Fruit fly (Drosophila melanogaster) whole organism, wandering third instar larva: ENCODE data around the gene Nrg.

Experiments used
- Abd-B ChIP-seq: fragments of >200 bp; optimal IDR thresholded peaks from 2 replicates; lab custom pipeline; 2017; ENCODE audit warnings: missing biosample characterization, missing genetic modification characterization
- CG9705 ChIP-seq: fragments of 200-800 bp; sonication (Bioruptor generic); optimal IDR thresholded peaks from 2 replicates; lab custom pipeline; 2018; ENCODE audit warnings: missing biosample characterization, mild to moderate bottlenecking, missing genetic modification characterization
- Dfd ChIP-seq: fragments of >200 bp; optimal IDR thresholded peaks from 2 replicates; lab custom pipeline; 2017; ENCODE audit warnings: missing biosample characterization, missing genetic modification characterization
- Dif ChIP-seq: fragments of 200-275, 200-300 bp; sonication (Bioruptor generic); optimal IDR thresholded peaks from 2 replicates; lab custom pipeline; 2018; ENCODE audit warnings: missing biosample characterization, missing genetic modification characterization; ENCODE audit not compliant: partially characterized antibody
- GATAd ChIP-seq: sonication (Bioruptor generic); optimal IDR thresholded peaks from 2 replicates; lab custom pipeline; 2016; ENCODE audit warnings: missing biosample characterization, missing genetic modification characterization
- HLH106 ChIP-seq: fragments of 200-800 bp; optimal IDR thresholded peaks from 3 replicates; lab custom pipeline; 2019; ENCODE audit warnings: missing biosample characterization, mild to moderate bottlenecking, missing genetic modification characterization, moderate library complexity
- Hnf4 ChIP-seq: fragments of 200-800 bp; sonication (Bioruptor generic); optimal IDR thresholded peaks from 2 replicates; lab custom pipeline; 2016; ENCODE audit warnings: missing biosample characterization, mild to moderate bottlenecking, missing genetic modification characterization
- Hr78 ChIP-seq: fragments of >200 bp; optimal IDR thresholded peaks from 2 replicates; lab custom pipeline; 2017; ENCODE audit warnings: missing biosample characterization, missing genetic modification characterization
- Jra ChIP-seq: sonication (Bioruptor generic); optimal IDR thresholded peaks from 2 replicates; lab custom pipeline; 2016; ENCODE audit warnings: missing biosample characterization, missing genetic modification characterization
- Mio ChIP-seq: sonication (Bioruptor generic); optimal IDR thresholded peaks from 2 replicates; lab custom pipeline; 2016; ENCODE audit warnings: missing biosample characterization, missing genetic modification characterization
- Myc ChIP-seq: fragments of >200 bp; optimal IDR thresholded peaks from 2 replicates; lab custom pipeline; 2017
- N ChIP-seq: fragments of >200 bp; optimal IDR thresholded peaks from 2 replicates; lab custom pipeline; 2018; ENCODE audit warnings: missing biosample characterization, missing external identifiers, missing genetic modification characterization
- OdsH ChIP-seq: fragments of 200-800 bp; sonication (Bioruptor generic); optimal IDR thresholded peaks from 2 replicates; lab custom pipeline; 2016; ENCODE audit warnings: missing biosample characterization, mild to moderate bottlenecking, missing genetic modification characterization
- Rel ChIP-seq, 2 experiments: fragments of 200-800 bp; sonication (Bioruptor generic) in 1 of 2; optimal IDR thresholded peaks; 2 replicates in 1 of 2; 3 replicates in 1 of 2; lab custom pipeline; 2016 to 2019; ENCODE audit warnings: mild to moderate bottlenecking in 2 of 2, missing biosample characterization in 2 of 2, missing genetic modification characterization in 2 of 2, moderate library complexity in 1 of 2
- Sp1 ChIP-seq: fragments of 200-800 bp; sonication (Bioruptor generic); optimal IDR thresholded peaks from 3 replicates; lab custom pipeline; 2019; ENCODE audit warnings: missing biosample characterization, mild to moderate bottlenecking, missing genetic modification characterization, moderate library complexity
- br ChIP-seq: fragments of 200-800 bp; sonication (Bioruptor generic); optimal IDR thresholded peaks from 2 replicates; lab custom pipeline; 2016; ENCODE audit warnings: missing biosample characterization, missing genetic modification characterization
- brk ChIP-seq: fragments of 200-800 bp; sonication (Bioruptor generic); optimal IDR thresholded peaks from 2 replicates; lab custom pipeline; 2016; ENCODE audit warnings: missing biosample characterization, mild to moderate bottlenecking, missing genetic modification characterization
- dl ChIP-seq, 2 experiments: fragments of 175-275, 200-275 bp in 1 of 2; fragments of 200-275 bp in 1 of 2; sonication (Bioruptor generic); optimal IDR thresholded peaks; lab custom pipeline; 2018; ENCODE audit warnings: mild to moderate bottlenecking in 2 of 2, missing biosample characterization in 2 of 2, missing genetic modification characterization in 2 of 2, moderate library complexity in 2 of 2; ENCODE audit not compliant: partially characterized antibody in 2 of 2, insufficient read depth in 1 of 2
- dmrt93B ChIP-seq: fragments of 200-800 bp; sonication (Bioruptor generic); optimal IDR thresholded peaks from 2 replicates; lab custom pipeline; 2018; ENCODE audit warnings: missing biosample characterization, mild to moderate bottlenecking, missing genetic modification characterization
- dsf ChIP-seq: sonication (Bioruptor generic); optimal IDR thresholded peaks from 2 replicates; lab custom pipeline; 2016; ENCODE audit warnings: missing biosample characterization, missing genetic modification characterization, borderline replicate concordance
- ey ChIP-seq: fragments of 200-800 bp; sonication (Bioruptor generic); optimal IDR thresholded peaks from 2 replicates; lab custom pipeline; 2016; ENCODE audit warnings: missing biosample characterization, missing genetic modification characterization
- foxo ChIP-seq, 2 experiments: fragments of 200-800 bp; sonication (Bioruptor generic); optimal IDR thresholded peaks; 2 replicates in 1 of 2; 3 replicates in 1 of 2; lab custom pipeline; 2016 to 2017; ENCODE audit warnings: missing biosample characterization in 2 of 2, missing genetic modification characterization in 2 of 2
- fru ChIP-seq: fragments of 200-800 bp; sonication (Bioruptor generic); optimal IDR thresholded peaks from 3 replicates; lab custom pipeline; 2016; ENCODE audit warnings: missing biosample characterization, mild to moderate bottlenecking, missing genetic modification characterization
- h ChIP-seq: fragments of 200-800 bp; sonication (Bioruptor generic); optimal IDR thresholded peaks from 3 replicates; lab custom pipeline; 2016; ENCODE audit warnings: missing biosample characterization, mild to moderate bottlenecking, missing genetic modification characterization
- jim ChIP-seq: fragments of 175-275, 200-325 bp; sonication (Bioruptor generic); optimal IDR thresholded peaks from 2 replicates; lab custom pipeline; 2016; ENCODE audit warnings: missing biosample characterization, mild to moderate bottlenecking, missing genetic modification characterization
- lola ChIP-seq: fragments of >200 bp; optimal IDR thresholded peaks from 2 replicates; lab custom pipeline; 2017; ENCODE audit warnings: missing biosample characterization, missing genetic modification characterization
- psq ChIP-seq: fragments of 200-800 bp; sonication (Bioruptor generic); optimal IDR thresholded peaks from 3 replicates; lab custom pipeline; 2017; ENCODE audit warnings: missing biosample characterization, mild to moderate bottlenecking, missing genetic modification characterization, moderate library complexity
- rgr ChIP-seq: fragments of 200-800 bp; sonication (Bioruptor generic); optimal IDR thresholded peaks from 3 replicates; lab custom pipeline; 2016; ENCODE audit warnings: missing biosample characterization, mild to moderate bottlenecking, missing genetic modification characterization
- sage ChIP-seq: fragments of 200-800 bp; sonication (Bioruptor generic); optimal IDR thresholded peaks from 2 replicates; lab custom pipeline; 2016; ENCODE audit warnings: missing biosample characterization, mild to moderate bottlenecking, missing genetic modification characterization
- sv ChIP-seq: fragments of 200-800 bp; sonication (Bioruptor generic); optimal IDR thresholded peaks from 3 replicates; lab custom pipeline; 2016; ENCODE audit warnings: missing biosample characterization, missing genetic modification characterization
- tai ChIP-seq: sonication (Bioruptor generic); optimal IDR thresholded peaks from 2 replicates; lab custom pipeline; 2016; ENCODE audit warnings: missing biosample characterization, missing genetic modification characterization
- usp ChIP-seq: fragments of >200 bp; optimal IDR thresholded peaks from 2 replicates; lab custom pipeline; 2017; ENCODE audit warnings: missing biosample characterization, missing genetic modification characterization
- woc ChIP-seq: sonication (Bioruptor generic); optimal IDR thresholded peaks from 2 replicates; lab custom pipeline; 2016; ENCODE audit warnings: missing biosample characterization, mild to moderate bottlenecking, missing genetic modification characterization

The Nrg gene

DNA sequence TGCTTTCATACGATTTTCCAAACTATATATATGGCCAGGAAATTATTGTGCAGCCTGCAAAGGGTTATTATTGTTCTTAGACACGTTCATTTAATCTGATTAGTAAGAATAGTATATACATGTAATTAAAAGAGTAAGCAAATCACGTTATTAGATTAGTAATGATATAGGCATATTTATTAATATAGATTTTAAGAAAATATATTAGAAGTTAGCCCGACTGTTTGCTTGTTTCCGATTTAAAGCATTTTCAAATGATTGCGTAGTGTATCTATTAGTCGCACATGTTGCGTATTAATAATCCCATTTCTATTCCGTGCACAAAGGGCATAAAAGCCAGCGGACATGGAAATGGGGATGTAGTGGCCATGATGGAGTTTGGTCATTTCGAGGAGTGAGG, 61.9 kb downstream of the Nrg start:
- TF ChIP-seq dsf (GFP tag; lab: Kevin White, UChicago) (no peak), dmrt93B (GFP tag; lab: Kevin White, UChicago) (no peak)

DNA sequence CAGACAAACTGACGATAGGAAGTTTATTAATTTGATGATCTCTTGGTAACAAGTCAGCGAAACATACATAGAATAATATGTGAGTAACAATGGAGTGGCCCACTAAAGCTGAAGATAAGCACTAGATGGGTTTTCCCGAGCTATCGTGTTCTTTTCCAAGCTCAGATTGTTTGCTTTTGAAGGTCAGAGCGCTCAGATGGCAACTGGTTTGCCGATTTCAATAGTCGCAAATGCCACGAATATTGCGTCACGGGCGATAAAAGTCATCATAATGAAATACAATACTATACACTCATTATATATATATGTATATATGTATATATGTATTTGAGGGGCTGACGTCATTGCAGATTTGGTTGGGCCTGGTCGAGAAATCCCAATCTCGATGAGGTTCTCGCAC, 62.7 kb downstream of the Nrg start:
- no peak for TF ChIP-seq Sp1
- no peak for TF ChIP-seq h
- TF ChIP-seq fru (GFP tag; lab: Kevin White, UChicago) = no peak
- TF ChIP-seq jim (GFP tag; lab: Kevin White, UChicago) = no peak
- TF ChIP-seq dl (GFP tag; optimal IDR thresholded peaks at IDR 0.05; lab: Kevin White, UChicago; ENCODE audit: insufficient read depth in 1 of 2, partially characterized antibody in 2 of 2) = no peak
- TF ChIP-seq Rel (GFP tag; optimal IDR thresholded peaks at IDR 0.05; lab: Kevin White, UChicago) = no peak
- peak; percentile 64 for TF ChIP-seq Rel (tag; optimal IDR thresholded peaks at IDR 0.05; lab: Kevin White, UChicago)
- TF ChIP-seq CG9705 (GFP tag; lab: Kevin White, UChicago) = no peak
- TF ChIP-seq Mio (GFP tag; lab: Kevin White, UChicago) = no peak
- TF ChIP-seq dmrt93B (GFP tag; lab: Kevin White, UChicago) = no peak

DNA sequence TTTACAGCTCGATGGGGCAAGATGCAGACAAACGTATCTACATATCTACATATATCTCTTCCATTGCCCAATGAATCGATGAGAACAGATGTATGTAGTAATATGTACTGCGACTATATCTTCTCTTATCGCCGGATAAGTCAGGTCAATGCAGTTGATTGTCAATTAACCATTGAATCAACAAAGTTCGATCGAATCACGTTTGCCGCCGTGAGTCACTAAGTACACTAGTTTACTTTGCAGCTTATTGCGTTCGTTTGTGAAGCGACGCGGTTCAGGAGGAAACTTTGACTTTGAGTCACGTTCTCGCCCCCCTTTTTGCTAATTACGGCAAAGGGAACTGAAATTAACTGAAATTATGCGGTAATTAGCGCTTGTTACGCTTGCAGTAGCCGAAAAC, 63.6 kb downstream of the Nrg start:
- TF ChIP-seq lola (GFP tag; lab: Kevin White, UChicago) (no peak), Jra (GFP tag; lab: Kevin White, UChicago) (no peak), foxo (GFP tag; optimal IDR thresholded peaks at IDR 0.05; lab: Kevin White, UChicago) (no peak), CG9705 (GFP tag; lab: Kevin White, UChicago) (no peak), Dfd (GFP tag; lab: Kevin White, UChicago) (no peak), brk (no peak), br (no peak), Hr78 (GFP tag; lab: Kevin White, UChicago) (no peak), woc (no peak), psq (GFP tag; lab: Kevin White, UChicago) (no peak), sv (GFP tag; lab: Kevin White, UChicago) (no peak), Abd-B (GFP tag; lab: Kevin White, UChicago) (no peak), sage (GFP tag; lab: Kevin White, UChicago) (no peak), Dif (GFP tag; lab: Kevin White, UChicago) (no peak), GATAd (GFP tag; lab: Kevin White, UChicago) (no peak), ey (no peak)

DNA sequence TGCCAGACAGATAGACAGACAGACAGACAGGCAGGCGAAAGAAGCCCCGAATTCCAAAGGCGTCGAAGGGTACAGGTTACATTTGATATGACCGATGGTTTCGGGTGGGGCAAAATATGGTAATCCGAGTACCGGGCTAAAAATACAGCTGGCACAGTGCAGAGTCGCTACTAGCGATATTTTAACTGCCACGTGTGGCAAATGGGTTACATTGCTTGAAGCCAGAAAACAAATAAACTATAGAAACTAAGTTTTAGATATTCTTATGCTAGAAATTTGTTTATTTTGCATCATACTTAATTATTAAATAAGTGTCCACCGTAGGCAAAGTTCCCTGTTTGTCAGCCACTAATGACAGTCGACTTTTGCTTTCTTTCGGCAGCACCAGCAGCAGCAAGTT, 66.0 kb downstream of the Nrg start:
- TF ChIP-seq psq (GFP tag; lab: Kevin White, UChicago) = no peak
- TF ChIP-seq sage (GFP tag; lab: Kevin White, UChicago) = no peak
- no peak for TF ChIP-seq usp (GFP tag; lab: Kevin White, UChicago)
- no peak for TF ChIP-seq Hr78 (GFP tag; lab: Kevin White, UChicago)
- no peak for TF ChIP-seq Sp1
- TF ChIP-seq Rel (GFP tag; optimal IDR thresholded peaks at IDR 0.05; lab: Kevin White, UChicago) = no peak
- no peak for TF ChIP-seq Rel (tag; optimal IDR thresholded peaks at IDR 0.05; lab: Kevin White, UChicago)
- TF ChIP-seq Myc = no peak
- no peak for TF ChIP-seq tai
- TF ChIP-seq Dif (GFP tag; lab: Kevin White, UChicago) = no peak
- TF ChIP-seq OdsH (GFP tag; lab: Kevin White, UChicago) = no peak
- TF ChIP-seq N = no peak
- TF ChIP-seq, all 38 proteins: peak for 0

DNA sequence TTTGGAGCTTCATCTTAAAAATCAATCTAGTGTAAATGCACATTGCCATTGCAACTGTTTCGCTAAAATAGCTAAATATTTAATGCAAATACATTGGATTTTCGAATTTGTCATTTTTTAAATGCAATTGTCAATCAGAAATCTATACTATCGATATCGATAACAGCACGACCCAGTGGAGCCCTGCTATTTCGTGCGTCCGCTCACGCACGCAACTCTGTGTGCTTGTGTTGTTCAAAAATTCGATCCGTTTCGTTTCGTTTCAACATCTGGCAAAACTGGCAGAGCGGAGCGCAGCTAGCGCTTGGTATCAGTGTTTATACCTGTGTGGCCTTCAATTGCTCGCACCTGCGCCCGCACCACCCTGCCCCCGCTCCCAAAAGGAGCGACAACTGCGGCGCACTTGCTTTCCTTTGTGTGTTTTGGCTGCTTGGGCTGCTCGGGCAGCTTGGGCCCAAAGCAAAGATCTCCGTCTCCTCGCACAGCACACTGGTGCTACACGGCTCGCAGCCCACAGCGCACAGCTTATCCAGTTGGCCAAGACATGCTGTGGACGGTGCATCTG, 71.5 kb downstream of the Nrg start, which contains the start of gene CG12081:
Gene CG12081, plus strand, starts transcription at position 205 of the 565 bp plus-strand sequence.
- TF ChIP-seq OdsH (GFP tag; lab: Kevin White, UChicago) (no peak), HLH106 (peak; percentile 18), fru (GFP tag; lab: Kevin White, UChicago) (peak; percentile 2), Sp1 (peak; percentile 6), h (peak; percentile 23), N (peak; percentile 80), Hnf4 (GFP tag; lab: Kevin White, UChicago) (no peak), rgr (GFP tag; lab: Kevin White, UChicago) (peak; percentile 16), Rel (GFP tag; optimal IDR thresholded peaks at IDR 0.05; lab: Kevin White, UChicago) (no peak), Rel (tag; optimal IDR thresholded peaks at IDR 0.05; lab: Kevin White, UChicago) (peak; percentile 35), woc (peak; percentile 38)
- TF ChIP-seq, all 38 proteins: peak for 8
